Fruit fly (Drosophila melanogaster) whole organism, embryonic: ENCODE data around the gene Atac2.

ENCODE experiments used
- BEAF-32 ChIP-seq: fragments of 200-800 bp; sonication (Bioruptor generic); optimal IDR thresholded peaks from 3 replicates; lab custom pipeline; 2017; ENCODE audit warnings: missing biosample characterization, missing genetic modification characterization, mild to moderate bottlenecking, moderate library complexity, missing genetic modification reagents
- Bteb2 ChIP-seq: fragments of 200-800 bp; sonication (Bioruptor generic); optimal IDR thresholded peaks from 2 replicates; lab custom pipeline; 2016; ENCODE audit warnings: missing biosample characterization, missing genetic modification characterization
- CG1024 ChIP-seq: fragments of 200-800 bp; sonication (Bioruptor generic); IDR thresholded peaks from 2 replicates; pipeline ENCODE4 v1.3.6; 2022; ENCODE audit warnings: missing biosample characterization, missing genetic modification characterization
- CG10543 ChIP-seq: fragments of 200-800 bp; sonication (Bioruptor generic); optimal IDR thresholded peaks from 3 replicates; lab custom pipeline; 2017; ENCODE audit warnings: missing biosample characterization, mild to moderate bottlenecking, missing genetic modification characterization, moderate library complexity
- CG12071 ChIP-seq: fragments of 200-800 bp; sonication (Bioruptor generic); optimal IDR thresholded peaks from 3 replicates; lab custom pipeline; 2018; ENCODE audit warnings: missing biosample characterization, mild to moderate bottlenecking, missing genetic modification characterization
- CG18599 ChIP-seq: fragments of 200-800 bp; sonication (Bioruptor generic); optimal IDR thresholded peaks from 3 replicates; lab custom pipeline; 2017; ENCODE audit warnings: missing biosample characterization, missing genetic modification characterization, mild to moderate bottlenecking, moderate library complexity, missing genetic modification reagents
- CG3065 ChIP-seq: fragments of 200-800 bp; sonication (Bioruptor generic); optimal IDR thresholded peaks from 2 replicates; lab custom pipeline; 2016; ENCODE audit warnings: missing biosample characterization, missing genetic modification characterization
- CG32767 ChIP-seq: fragments of 200-800 bp; sonication (Bioruptor generic); IDR thresholded peaks from 2 replicates; pipeline ENCODE4 v1.3.6; 2022; ENCODE audit warnings: missing biosample characterization, missing genetic modification characterization
- CG5180 ChIP-seq: fragments of 200-800 bp; sonication (Bioruptor generic); optimal IDR thresholded peaks from 3 replicates; lab custom pipeline; 2017; ENCODE audit warnings: missing biosample characterization, missing genetic modification characterization, mild to moderate bottlenecking, moderate library complexity, missing genetic modification reagents
- CG7786 ChIP-seq: fragments of 200-800 bp; sonication (Bioruptor generic); optimal IDR thresholded peaks from 2 replicates; lab custom pipeline; 2016; ENCODE audit warnings: missing biosample characterization, missing genetic modification characterization
- CG8359 ChIP-seq: fragments of 200-800 bp; sonication (Bioruptor generic); optimal IDR thresholded peaks from 2 replicates; lab custom pipeline; 2017; ENCODE audit warnings: missing biosample characterization, mild to moderate bottlenecking, missing genetic modification characterization, borderline replicate concordance
- CG9215 ChIP-seq: fragments of 200-800 bp; sonication (Bioruptor generic); IDR thresholded peaks from 2 replicates; pipeline ENCODE4 v1.3.6; 2022; ENCODE audit warnings: missing biosample characterization, missing genetic modification characterization
- Chrac-16 ChIP-seq: fragments of 200-800 bp; sonication (Bioruptor generic); optimal IDR thresholded peaks from 3 replicates; lab custom pipeline; 2016; ENCODE audit warnings: missing biosample characterization, missing genetic modification characterization
- CrebB ChIP-seq: fragments of 200-800 bp; sonication (Bioruptor generic); optimal IDR thresholded peaks from 3 replicates; lab custom pipeline; 2018; ENCODE audit warnings: missing biosample characterization, mild to moderate bottlenecking, missing genetic modification characterization
- D19A ChIP-seq: fragments of 200-800 bp; optimal IDR thresholded peaks from 3 replicates; lab custom pipeline; 2019; ENCODE audit warnings: missing biosample characterization, mild to moderate bottlenecking, missing genetic modification characterization, moderate library complexity
- Deaf1 ChIP-seq: fragments of 200-800 bp; optimal IDR thresholded peaks from 3 replicates; lab custom pipeline; 2019; ENCODE audit warnings: missing biosample characterization, mild to moderate bottlenecking, missing genetic modification characterization, moderate library complexity
- Dek ChIP-seq: fragments of 200-800 bp; sonication (Bioruptor generic); optimal IDR thresholded peaks from 3 replicates; lab custom pipeline; 2019; ENCODE audit warnings: missing biosample characterization, mild to moderate bottlenecking, missing genetic modification characterization, moderate library complexity
- Doc3 ChIP-seq: fragments of 200-800 bp; sonication (Bioruptor generic); IDR thresholded peaks from 3 replicates; pipeline ENCODE4 v1.3.6; 2022; ENCODE audit warnings: missing biosample characterization, missing genetic modification characterization; ENCODE audit not compliant: partially characterized antibody
- ERR ChIP-seq: fragments of 200-800 bp; sonication (Bioruptor generic); optimal IDR thresholded peaks from 2 replicates; lab custom pipeline; 2016; ENCODE audit warnings: missing biosample characterization, missing genetic modification characterization
- GATAe ChIP-seq: fragments of 200-800 bp; sonication (Bioruptor generic); conservative IDR thresholded peaks from 2 replicates; pipeline ENCODE4 v1.3.6; 2022; ENCODE audit warnings: missing biosample characterization, missing genetic modification characterization
- HLHmδ ChIP-seq: fragments of 200-800 bp; sonication (Bioruptor generic); optimal IDR thresholded peaks from 2 replicates; lab custom pipeline; 2018; ENCODE audit warnings: missing biosample characterization, mild to moderate bottlenecking, missing genetic modification characterization, moderate library complexity
- HmgZ ChIP-seq: fragments of 200-800 bp; sonication (Bioruptor generic); optimal IDR thresholded peaks from 2 replicates; lab custom pipeline; 2018; ENCODE audit warnings: missing biosample characterization, mild to moderate bottlenecking, missing genetic modification characterization
- Med ChIP-seq: fragments of 200-800 bp; sonication (Bioruptor generic); peaks from one replicate; lab custom pipeline; 2016; ENCODE audit warnings: missing biosample characterization, missing genetic modification characterization, mild to moderate bottlenecking, inconsistent platforms, moderate library complexity
- NC2β ChIP-seq: fragments of 200-800 bp; sonication (Bioruptor generic); optimal IDR thresholded peaks from 2 replicates; lab custom pipeline; 2016; ENCODE audit warnings: missing biosample characterization, missing genetic modification characterization
- NFAT ChIP-seq: fragments of 200-800 bp; sonication (Bioruptor generic); IDR thresholded peaks from 2 replicates; pipeline ENCODE4 v1.3.6; 2022; ENCODE audit warnings: missing biosample characterization, missing genetic modification characterization
- Pdp1 ChIP-seq, 2 experiments: fragments of 200-800 bp; sonication (Bioruptor generic); optimal IDR thresholded peaks; 3 replicates each; lab custom pipeline; 2016; ENCODE audit warnings: missing biosample characterization in 2 of 2, missing genetic modification characterization in 2 of 2, mild to moderate bottlenecking in 1 of 2, moderate library complexity in 1 of 2
- Ptx1 ChIP-seq: fragments of 200-800 bp; sonication (Bioruptor generic); IDR thresholded peaks from 2 replicates; pipeline ENCODE4 v1.3.6; 2022; ENCODE audit warnings: missing biosample characterization, missing genetic modification characterization
- Taf1 ChIP-seq: fragments of 200-800 bp; sonication (Bioruptor generic); IDR thresholded peaks from 2 replicates; pipeline ENCODE4 v1.3.6; 2022; ENCODE audit warnings: missing biosample characterization, missing genetic modification characterization
- Xrp1 ChIP-seq: fragments of 200-800 bp; sonication (Bioruptor generic); IDR thresholded peaks from 2 replicates; pipeline ENCODE4 v1.3.6; 2022; ENCODE audit warnings: missing biosample characterization, missing genetic modification characterization
- bbx ChIP-seq: fragments of 200-800 bp; sonication (Bioruptor generic); IDR thresholded peaks from 2 replicates; pipeline ENCODE4 v1.3.6; 2022; ENCODE audit warnings: missing biosample characterization, missing genetic modification characterization; ENCODE audit not compliant: partially characterized antibody
- br ChIP-seq: fragments of >200 bp; optimal IDR thresholded peaks from 2 replicates; lab custom pipeline; 2017
- cas ChIP-seq: fragments of 200-800 bp; sonication (Bioruptor generic); IDR thresholded peaks from 2 replicates; pipeline ENCODE4 v1.3.6; 2022; ENCODE audit warnings: missing biosample characterization, missing genetic modification characterization
- caup ChIP-seq: fragments of 200-800 bp; sonication (Bioruptor generic); optimal IDR thresholded peaks from 3 replicates; lab custom pipeline; 2017; ENCODE audit warnings: missing biosample characterization, mild to moderate bottlenecking, missing genetic modification characterization, moderate library complexity; ENCODE audit not compliant: severe bottlenecking
- chinmo ChIP-seq: fragments of 200-800 bp; sonication (Bioruptor generic); IDR thresholded peaks from 4 replicates; pipeline ENCODE4 v1.3.6; 2022; ENCODE audit warnings: missing biosample characterization, missing genetic modification characterization; ENCODE audit not compliant: partially characterized antibody
- crp ChIP-seq, 2 experiments: fragments of 200-800 bp; sonication (Bioruptor generic); optimal IDR thresholded peaks; 2 replicates in 1 of 2; 3 replicates in 1 of 2; lab custom pipeline; 2017; ENCODE audit warnings: missing biosample characterization in 2 of 2, missing genetic modification characterization in 2 of 2, mild to moderate bottlenecking in 1 of 2, moderate library complexity in 1 of 2
- cwo ChIP-seq: fragments of 200-800 bp; sonication (Bioruptor generic); optimal IDR thresholded peaks from 3 replicates; lab custom pipeline; 2017; ENCODE audit warnings: missing biosample characterization, missing genetic modification characterization, mild to moderate bottlenecking, moderate library complexity, missing genetic modification reagents
- dm ChIP-seq: fragments of 200-800 bp; sonication (Bioruptor generic); optimal IDR thresholded peaks from 3 replicates; lab custom pipeline; 2016; ENCODE audit warnings: missing biosample characterization, missing genetic modification characterization
- fru ChIP-seq: fragments of >200 bp; optimal IDR thresholded peaks from 2 replicates; lab custom pipeline; 2017
- hbn ChIP-seq: fragments of 200-800 bp; sonication (Bioruptor generic); IDR thresholded peaks from 2 replicates; pipeline ENCODE4 v1.3.6; 2022; ENCODE audit warnings: missing biosample characterization, missing genetic modification characterization; ENCODE audit not compliant: partially characterized antibody
- kah ChIP-seq: fragments of 200-800 bp; sonication (Bioruptor generic); optimal IDR thresholded peaks from 2 replicates; lab custom pipeline; 2018; ENCODE audit warnings: missing biosample characterization, mild to moderate bottlenecking, missing genetic modification characterization
- lab ChIP-seq: fragments of 200-800 bp; sonication (Bioruptor generic); optimal IDR thresholded peaks from 3 replicates; lab custom pipeline; 2017; ENCODE audit warnings: missing biosample characterization, missing genetic modification characterization, mild to moderate bottlenecking, moderate library complexity, missing genetic modification reagents
- mirr ChIP-seq: fragments of 200-800 bp; sonication (Bioruptor generic); optimal IDR thresholded peaks from 3 replicates; lab custom pipeline; 2018; ENCODE audit warnings: missing biosample characterization, mild to moderate bottlenecking, missing genetic modification characterization
- otp ChIP-seq: fragments of 200-800 bp; sonication (Bioruptor generic); IDR thresholded peaks from 3 replicates; pipeline ENCODE4, ENCODE4 v1.3.6; 2022; ENCODE audit warnings: missing biosample characterization, missing genetic modification characterization
- pan ChIP-seq, 4 experiments: fragments of >200 bp in 3 of 4; fragments of 200-800 bp in 1 of 4; sonication (Bioruptor generic) in 1 of 4; optimal IDR thresholded peaks in 3 of 4; IDR thresholded peaks in 1 of 4; 2 replicates each; pipeline versions ENCODE4 v1.3.6 to Lab custom; 2017 to 2022; ENCODE audit warnings: missing biosample characterization in 2 of 4, missing genetic modification characterization in 2 of 4, mixed read lengths in 1 of 4
- pita ChIP-seq: fragments of 200-800 bp; sonication (Bioruptor generic); optimal IDR thresholded peaks from 2 replicates; lab custom pipeline; 2017; ENCODE audit warnings: missing biosample characterization, mild to moderate bottlenecking, missing genetic modification characterization
- shn ChIP-seq: fragments of 200-800 bp; sonication (Bioruptor generic); optimal IDR thresholded peaks from 3 replicates; lab custom pipeline; 2016; ENCODE audit warnings: missing biosample characterization, missing genetic modification characterization
- sqz ChIP-seq: fragments of 200-800 bp; sonication (Bioruptor generic); optimal IDR thresholded peaks from 3 replicates; lab custom pipeline; 2018; ENCODE audit warnings: missing biosample characterization, mild to moderate bottlenecking, missing genetic modification characterization
- ssp ChIP-seq: fragments of 200-800 bp; sonication (Bioruptor generic); IDR thresholded peaks from 2 replicates; pipeline ENCODE4 v1.3.6; 2022; ENCODE audit warnings: missing biosample characterization, missing genetic modification characterization
- stc ChIP-seq: fragments of 200-800 bp; sonication (Bioruptor generic); IDR thresholded peaks from 2 replicates; pipeline ENCODE4 v1.3.6; 2022; ENCODE audit warnings: missing biosample characterization, missing genetic modification characterization
- stwl ChIP-seq: fragments of 200-800 bp; sonication (Bioruptor generic); optimal IDR thresholded peaks from 3 replicates; lab custom pipeline; 2018; ENCODE audit warnings: missing biosample characterization, mild to moderate bottlenecking, missing genetic modification characterization, moderate library complexity

The Atac2 gene

dm6 chr2L:18562573-18562972 is 49.5 kb downstream of the Atac2 start:
- TF ChIP-seq stwl (tag; lab: Kevin White, UChicago) (peak; percentile 26), Doc3 (0 out of 3 replicates have a peak, but pooled peaks have one; percentile 31), CrebB (tag; lab: Kevin White, UChicago) (no peak), NC2β (GFP tag; lab: Kevin White, UChicago) (no peak), pan (optimal IDR thresholded peaks at IDR 0.05; lab: Kevin White, UChicago) (no peak), pan (GFP tag; optimal IDR thresholded peaks at IDR 0.05 in 1 of 2, IDR thresholded peaks at IDR 0.05 in 1 of 2) (no peak), BEAF-32 (GFP tag; lab: Kevin White, UChicago) (peak; percentile 1), cas (GFP tag; lab: Robert Waterston, UW) (no peak), CG1024 (GFP tag; lab: Robert Waterston, UW) (no peak), CG32767 (GFP tag; lab: Robert Waterston, UW) (no peak), fru (lab: Kevin White, UChicago) (no peak), CG7786 (no peak), CG12071 (no peak), D19A (tag; lab: Kevin White, UChicago) (peak; percentile 54), otp (no peak), sqz (GFP tag; lab: Kevin White, UChicago) (no peak), br (lab: Kevin White, UChicago) (no peak), Pdp1 (GFP tag; optimal IDR thresholded peaks at IDR 0.05; lab: Kevin White, UChicago) (peak in 1 of 2 experiments; percentile 6), Chrac-16 (no peak), dm (GFP tag; lab: Kevin White, UChicago) (no peak), CG9215 (GFP tag; lab: Robert Waterston, UW) (peak; percentile 88), CG3065 (GFP tag; lab: Kevin White, UChicago) (no peak), crp (GFP tag; optimal IDR thresholded peaks at IDR 0.05; lab: Kevin White, UChicago) (peak in 1 of 2 experiments; percentile 32), chinmo (GFP tag; lab: Robert Waterston, UW) (peak; percentile 29; the same call in 1 of the 4 replicates), hbn (no peak), CG8359 (no peak), Taf1 (GFP tag; lab: Robert Waterston, UW) (no peak), pita (no peak), bbx (GFP tag; lab: Robert Waterston, UW) (no peak), shn (GFP tag; lab: Kevin White, UChicago) (no peak), ERR (GFP tag; lab: Kevin White, UChicago) (no peak), ssp (no peak)

- TF ChIP-seq Xrp1 (0 out of 2 replicates have a peak, but pooled peaks have one; percentile 5), lab (peak; percentile 41), CG18599 (peak; percentile 11), mirr (GFP tag; lab: Kevin White, UChicago) (peak; percentile 86), CG5180 (GFP tag; lab: Kevin White, UChicago) (no peak), CG10543 (GFP tag; lab: Kevin White, UChicago) (peak; percentile 36), Ptx1 (GFP tag; lab: Robert Waterston, UW) (peak; percentile 42; the same call in 1 of the 2 replicates), Deaf1 (peak; percentile 62), caup (GFP tag; lab: Kevin White, UChicago) (peak; percentile 5), HmgZ (tag; lab: Kevin White, UChicago) (peak; percentile 45), Bteb2 (no peak), sqz (GFP tag; lab: Kevin White, UChicago) (no peak), cwo (peak; percentile 38), GATAe (GFP tag; lab: Robert Waterston, UW) (peak; percentile 83), Dek (no peak), NFAT (peak; percentile 45; the same call in 1 of the 2 replicates), HLHmδ (GFP tag; lab: Kevin White, UChicago) (peak; percentile 58), Med (GFP tag; lab: Kevin White, UChicago) (peak; percentile 12), kah (peak; percentile 8), stc (GFP tag; lab: Robert Waterston, UW) (0 out of 2 replicates have a peak, but pooled peaks have one; percentile 6)
These were observed 50.4 kb downstream of the Atac2 start for dm6 chr2L:18561522-18562119.
